Fruit fly (Drosophila melanogaster) whole organism, embryonic: Measurements from ENCODE around the gene Ccn.
A peak's percentile ranks its signal among the peaks of the same experiment; 100 is the strongest.

Source experiments
- BtbVII ChIP-seq: fragments of 200-800 bp; sonication (Bioruptor generic); optimal IDR thresholded peaks from 3 replicates; lab custom pipeline; 2017; ENCODE audit warnings: missing biosample characterization, mild to moderate bottlenecking, missing genetic modification characterization
- CG10366 ChIP-seq: fragments of 200-800 bp; sonication (Bioruptor generic); IDR thresholded peaks from 2 replicates; pipeline ENCODE4 v1.3.6; 2022; ENCODE audit warnings: missing biosample characterization, missing genetic modification characterization
- CG11247 ChIP-seq: fragments of 200-800 bp; sonication (Bioruptor generic); IDR thresholded peaks from 2 replicates; pipeline ENCODE4 v1.3.6; 2022; ENCODE audit warnings: missing biosample characterization, missing genetic modification characterization
- CG11456 ChIP-seq: fragments of 200-800 bp; sonication (Bioruptor generic); IDR thresholded peaks from 3 replicates; pipeline ENCODE4 v1.3.6; 2022; ENCODE audit warnings: missing biosample characterization, missing genetic modification characterization
- CG11560 ChIP-seq: fragments of 200-800 bp; sonication (Bioruptor generic); IDR thresholded peaks from 3 replicates; pipeline ENCODE4 v1.3.6; 2022; ENCODE audit warnings: missing biosample characterization, missing genetic modification characterization
- CG11723 ChIP-seq: fragments of 200-800 bp; sonication (Bioruptor generic); optimal IDR thresholded peaks from 2 replicates; lab custom pipeline; 2017; ENCODE audit warnings: missing biosample characterization, mild to moderate bottlenecking, missing genetic modification characterization
- CG12071 ChIP-seq: fragments of 200-800 bp; sonication (Bioruptor generic); optimal IDR thresholded peaks from 3 replicates; lab custom pipeline; 2018; ENCODE audit warnings: missing biosample characterization, mild to moderate bottlenecking, missing genetic modification characterization
- CG12391 ChIP-seq: fragments of 200-800 bp; sonication (Bioruptor generic); optimal IDR thresholded peaks from 3 replicates; lab custom pipeline; 2018; ENCODE audit warnings: missing biosample characterization, mild to moderate bottlenecking, missing genetic modification characterization, moderate library complexity
- CG13424 ChIP-seq: fragments of 200-800 bp; sonication (Bioruptor generic); optimal IDR thresholded peaks from 2 replicates; lab custom pipeline; 2019; ENCODE audit warnings: missing biosample characterization, mild to moderate bottlenecking, missing genetic modification characterization, moderate library complexity
- CG13775 ChIP-seq: fragments of 200-800 bp; sonication (Bioruptor generic); optimal IDR thresholded peaks from 3 replicates; lab custom pipeline; 2017; ENCODE audit warnings: missing biosample characterization, mild to moderate bottlenecking, missing genetic modification characterization
- CG16863 ChIP-seq: fragments of 200-800 bp; sonication (Bioruptor generic); optimal IDR thresholded peaks from 3 replicates; lab custom pipeline; 2016; ENCODE audit warnings: missing biosample characterization, missing genetic modification characterization
- CG17328 ChIP-seq: fragments of 200-800 bp; sonication (Bioruptor generic); IDR thresholded peaks from 2 replicates; pipeline ENCODE4 v1.3.6; 2022; ENCODE audit warnings: missing biosample characterization, missing genetic modification characterization
- CG1792 ChIP-seq: fragments of 200-800 bp; sonication (Bioruptor generic); optimal IDR thresholded peaks from 2 replicates; lab custom pipeline; 2016; ENCODE audit warnings: missing biosample characterization, missing genetic modification characterization
- CG2120 ChIP-seq: fragments of 200-800 bp; sonication (Bioruptor generic); optimal IDR thresholded peaks from 3 replicates; lab custom pipeline; 2016; ENCODE audit warnings: missing biosample characterization, missing genetic modification characterization
- CG34224 ChIP-seq: fragments of 200-800 bp; sonication (Bioruptor generic); IDR thresholded peaks from 3 replicates; pipeline ENCODE4 v1.3.6; 2022; ENCODE audit warnings: missing biosample characterization, missing genetic modification characterization; ENCODE audit not compliant: partially characterized antibody
- CG3847 ChIP-seq: fragments of 200-800 bp; sonication (Bioruptor generic); IDR thresholded peaks from 2 replicates; pipeline ENCODE4 v1.3.6; 2022; ENCODE audit warnings: missing biosample characterization, missing genetic modification characterization
- CG4404 ChIP-seq: fragments of 200-800 bp; sonication (Bioruptor generic); IDR thresholded peaks from 2 replicates; pipeline ENCODE4 v1.3.6; 2022; ENCODE audit warnings: missing biosample characterization, missing genetic modification characterization
- CG6175 ChIP-seq: fragments of 200-800 bp; sonication (Bioruptor generic); IDR thresholded peaks from 3 replicates; pipeline ENCODE4 v1.3.6; 2022; ENCODE audit warnings: missing biosample characterization, missing genetic modification characterization
- CG7786 ChIP-seq: fragments of 200-800 bp; sonication (Bioruptor generic); optimal IDR thresholded peaks from 2 replicates; lab custom pipeline; 2016; ENCODE audit warnings: missing biosample characterization, missing genetic modification characterization
- CG8290 ChIP-seq, 3 experiments: fragments of 200-800 bp; sonication (Bioruptor generic); optimal IDR thresholded peaks; 2 replicates each; lab custom pipeline; 2016 to 2019; ENCODE audit warnings: missing biosample characterization in 3 of 3, missing genetic modification characterization in 3 of 3, mild to moderate bottlenecking in 2 of 3, moderate library complexity in 1 of 3
- CG8388 ChIP-seq: fragments of 200-800 bp; sonication (Bioruptor generic); optimal IDR thresholded peaks from 2 replicates; lab custom pipeline; 2019; ENCODE audit warnings: missing biosample characterization, mild to moderate bottlenecking, missing genetic modification characterization, moderate library complexity
- CG8765 ChIP-seq: fragments of 200-800 bp; sonication (Bioruptor generic); IDR thresholded peaks from 2 replicates; pipeline ENCODE4 v1.3.6; 2022; ENCODE audit warnings: missing biosample characterization, missing genetic modification characterization
- CG9609 ChIP-seq: fragments of 200-800 bp; sonication (Bioruptor generic); optimal IDR thresholded peaks from 3 replicates; lab custom pipeline; 2016; ENCODE audit warnings: missing biosample characterization, missing genetic modification characterization
- D19B ChIP-seq: fragments of 200-800 bp; sonication (Bioruptor generic); optimal IDR thresholded peaks from 2 replicates; lab custom pipeline; 2017; ENCODE audit warnings: missing biosample characterization, mild to moderate bottlenecking, missing genetic modification characterization
- Dek ChIP-seq: fragments of 200-800 bp; sonication (Bioruptor generic); optimal IDR thresholded peaks from 3 replicates; lab custom pipeline; 2019; ENCODE audit warnings: missing biosample characterization, mild to moderate bottlenecking, missing genetic modification characterization, moderate library complexity
- Doc2 ChIP-seq: fragments of 200-800 bp; sonication (Bioruptor generic); IDR thresholded peaks from 2 replicates; pipeline ENCODE4 v1.3.6; 2022; ENCODE audit warnings: missing biosample characterization, missing genetic modification characterization
- Ets97D ChIP-seq: fragments of 200-800 bp; sonication (Bioruptor generic); optimal IDR thresholded peaks from 3 replicates; lab custom pipeline; 2016; ENCODE audit warnings: missing biosample characterization, missing genetic modification characterization
- Fer2 ChIP-seq: fragments of 200-800 bp; sonication (Bioruptor generic); optimal IDR thresholded peaks from 2 replicates; lab custom pipeline; 2018; ENCODE audit warnings: missing biosample characterization, mild to moderate bottlenecking, missing genetic modification characterization, moderate library complexity
- HLH4C ChIP-seq: fragments of 200-800 bp; sonication (Bioruptor generic); IDR thresholded peaks from 3 replicates; pipeline ENCODE4 v1.3.6; 2022; ENCODE audit warnings: missing biosample characterization, missing genetic modification characterization; ENCODE audit not compliant: partially characterized antibody
- Opbp ChIP-seq: fragments of 200-800 bp; sonication (Bioruptor generic); IDR thresholded peaks from 3 replicates; pipeline ENCODE4 v1.3.6; 2022; ENCODE audit warnings: missing biosample characterization, missing genetic modification characterization; ENCODE audit not compliant: partially characterized antibody
- Optix ChIP-seq: fragments of 200-800 bp; sonication (Bioruptor generic); IDR thresholded peaks from 3 replicates; pipeline ENCODE4 v1.3.6; 2022; ENCODE audit warnings: missing biosample characterization, missing genetic modification characterization
- Pdp1 ChIP-seq, 2 experiments: fragments of 200-800 bp; sonication (Bioruptor generic); optimal IDR thresholded peaks; 3 replicates each; lab custom pipeline; 2016; ENCODE audit warnings: missing biosample characterization in 2 of 2, missing genetic modification characterization in 2 of 2, mild to moderate bottlenecking in 1 of 2, moderate library complexity in 1 of 2
- Tbp ChIP-seq: fragments of >200 bp; optimal IDR thresholded peaks from 2 replicates; lab custom pipeline; 2018; ENCODE audit warnings: missing biosample characterization, missing genetic modification characterization
- Trl ChIP-seq, 3 experiments: fragments of >200 bp in 2 of 3; fragments of 200-800 bp in 1 of 3; sonication (Bioruptor generic) in 1 of 3; optimal IDR thresholded peaks; 2 replicates in 1 of 3; 3 replicates in 2 of 3; lab custom pipeline; 2016 to 2017; ENCODE audit warnings: missing biosample characterization in 1 of 3, missing genetic modification characterization in 1 of 3
- abd-A ChIP-seq: fragments of 200-800 bp; sonication (Bioruptor generic); optimal IDR thresholded peaks from 3 replicates; lab custom pipeline; 2019; ENCODE audit warnings: missing biosample characterization, mild to moderate bottlenecking, missing genetic modification characterization, moderate library complexity
- aop ChIP-seq: fragments of 200-800 bp; sonication (Bioruptor generic); IDR thresholded peaks from 2 replicates; pipeline ENCODE4 v1.3.6; 2022; ENCODE audit warnings: missing biosample characterization, missing genetic modification characterization
- ash1 ChIP-seq: fragments of 200-800 bp; sonication (Bioruptor generic); optimal IDR thresholded peaks from 2 replicates; lab custom pipeline; 2018; ENCODE audit warnings: missing biosample characterization, mild to moderate bottlenecking, missing genetic modification characterization
- bbx ChIP-seq: fragments of 200-800 bp; sonication (Bioruptor generic); IDR thresholded peaks from 2 replicates; pipeline ENCODE4 v1.3.6; 2022; ENCODE audit warnings: missing biosample characterization, missing genetic modification characterization; ENCODE audit not compliant: partially characterized antibody
- corto ChIP-seq: fragments of 200-800 bp; sonication (Bioruptor generic); optimal IDR thresholded peaks from 2 replicates; lab custom pipeline; 2016; ENCODE audit warnings: missing biosample characterization, mild to moderate bottlenecking, missing genetic modification characterization, moderate library complexity
- fru ChIP-seq: fragments of >200 bp; optimal IDR thresholded peaks from 2 replicates; lab custom pipeline; 2017
- fu2 ChIP-seq: fragments of 200-800 bp; sonication (Bioruptor generic); optimal IDR thresholded peaks from 2 replicates; lab custom pipeline; 2016; ENCODE audit warnings: missing biosample characterization, missing genetic modification characterization
- grn ChIP-seq: fragments of 200-800 bp; sonication (Bioruptor generic); optimal IDR thresholded peaks from 3 replicates; lab custom pipeline; 2017; ENCODE audit warnings: missing biosample characterization, missing genetic modification characterization
- gro ChIP-seq: fragments of 200-800 bp; sonication (Bioruptor generic); optimal IDR thresholded peaks from 2 replicates; lab custom pipeline; 2016; ENCODE audit warnings: missing biosample characterization, missing genetic modification characterization
- lab ChIP-seq: fragments of 200-800 bp; sonication (Bioruptor generic); optimal IDR thresholded peaks from 3 replicates; lab custom pipeline; 2017; ENCODE audit warnings: missing biosample characterization, missing genetic modification characterization, mild to moderate bottlenecking, moderate library complexity, missing genetic modification reagents
- mirr ChIP-seq: fragments of 200-800 bp; sonication (Bioruptor generic); optimal IDR thresholded peaks from 3 replicates; lab custom pipeline; 2018; ENCODE audit warnings: missing biosample characterization, mild to moderate bottlenecking, missing genetic modification characterization
- pfk ChIP-seq: fragments of 200-800 bp; sonication (Bioruptor generic); optimal IDR thresholded peaks from 2 replicates; lab custom pipeline; 2018; ENCODE audit warnings: missing biosample characterization, mild to moderate bottlenecking, missing genetic modification characterization, moderate library complexity
- sim ChIP-seq: fragments of 200-800 bp; sonication (Bioruptor generic); IDR thresholded peaks from 2 replicates; pipeline ENCODE4 v1.3.6; 2022; ENCODE audit warnings: missing biosample characterization, missing genetic modification characterization
- stwl ChIP-seq: fragments of 200-800 bp; sonication (Bioruptor generic); optimal IDR thresholded peaks from 3 replicates; lab custom pipeline; 2018; ENCODE audit warnings: missing biosample characterization, mild to moderate bottlenecking, missing genetic modification characterization, moderate library complexity
- wek ChIP-seq: fragments of 200-800 bp; sonication (Bioruptor generic); optimal IDR thresholded peaks from 3 replicates; lab custom pipeline; 2018; ENCODE audit warnings: missing biosample characterization, mild to moderate bottlenecking, missing genetic modification characterization, moderate library complexity

The Ccn gene

dm6 chr3L:17739627-17740026 is 49.8 kb downstream of the Ccn start (continued):
- TF ChIP-seq Fer2, result no peak
- TF ChIP-seq stwl (tag; lab: Kevin White, UChicago), result peak; percentile 13
- TF ChIP-seq Dek (tag; lab: Kevin White, UChicago), result no peak
- peak; percentile 44 for TF ChIP-seq CG8290 (GFP tag; optimal IDR thresholded peaks at IDR 0.05; lab: Kevin White, UChicago)
- TF ChIP-seq CG8290 (tag; optimal IDR thresholded peaks at IDR 0.05; lab: Kevin White, UChicago), result peak; percentile 38 to 78
- no peak for TF ChIP-seq wek (GFP tag; lab: Kevin White, UChicago)
- no peak for TF ChIP-seq fu2

- TF ChIP-seq CG3847 (GFP tag; lab: Robert Waterston, UW), result no peak
- no peak for TF ChIP-seq CG9609 (GFP tag; lab: Kevin White, UChicago)
- 0 out of 2 replicates have a peak, but pooled peaks have one; percentile 11 for TF ChIP-seq sim (GFP tag; lab: Robert Waterston, UW)
- TF ChIP-seq Doc2 (GFP tag; lab: Robert Waterston, UW), result no peak
- TF ChIP-seq Optix (GFP tag; lab: Robert Waterston, UW), result no peak
- no peak for TF ChIP-seq Tbp
- TF ChIP-seq bbx, result no peak
- TF ChIP-seq CG8388, result no peak
- TF ChIP-seq HLH4C (GFP tag; lab: Robert Waterston, UW), result no peak
- TF ChIP-seq CG10366 (GFP tag; lab: Robert Waterston, UW), result no peak
- TF ChIP-seq CG2120 (GFP tag; lab: Kevin White, UChicago), result no peak
- no peak for TF ChIP-seq ash1
- no peak for TF ChIP-seq CG11560 (tag; lab: Robert Waterston, UW)
- TF ChIP-seq CG12071, result peak; percentile 51
- no peak for TF ChIP-seq corto (GFP tag; lab: Kevin White, UChicago)
- TF ChIP-seq CG4404, result no peak
- TF ChIP-seq Pdp1 (GFP tag; optimal IDR thresholded peaks at IDR 0.05; lab: Kevin White, UChicago), result no peak
- no peak for TF ChIP-seq CG6175 (GFP tag; lab: Robert Waterston, UW)
- TF ChIP-seq gro (GFP tag; lab: Kevin White, UChicago), result no peak
- no peak for TF ChIP-seq abd-A (tag; lab: Kevin White, UChicago)
- no peak for TF ChIP-seq Ets97D (GFP tag; lab: Kevin White, UChicago)
- TF ChIP-seq CG12391, result no peak
- TF ChIP-seq CG13424 (tag; lab: Kevin White, UChicago), result peak; percentile 16
- no peak for TF ChIP-seq CG11247
- no peak for TF ChIP-seq CG16863 (GFP tag; lab: Kevin White, UChicago)
- no peak for TF ChIP-seq CG11723 (GFP tag; lab: Kevin White, UChicago)
- no peak for TF ChIP-seq CG13775 (GFP tag; lab: Kevin White, UChicago)
- no peak for TF ChIP-seq aop (GFP tag; lab: Robert Waterston, UW)
- no peak for TF ChIP-seq CG8765 (GFP tag; lab: Robert Waterston, UW)
- TF ChIP-seq CG11456 (GFP tag; lab: Robert Waterston, UW), result no peak
- no peak for TF ChIP-seq pfk (GFP tag; lab: Kevin White, UChicago)
- peak; percentile 75 to 84 for TF ChIP-seq Trl (optimal IDR thresholded peaks at IDR 0.05; lab: Kevin White, UChicago)
- no peak for TF ChIP-seq Trl (GFP tag; optimal IDR thresholded peaks at IDR 0.05; lab: Kevin White, UChicago)
- peak; percentile 44 for TF ChIP-seq lab
- TF ChIP-seq Opbp, result no peak
- TF ChIP-seq CG17328 (GFP tag; lab: Robert Waterston, UW), result no peak
- no peak for TF ChIP-seq CG7786 (GFP tag; lab: Kevin White, UChicago)
- TF ChIP-seq mirr (GFP tag; lab: Kevin White, UChicago), result peak; percentile 60
- peak; percentile 69 for TF ChIP-seq grn (GFP tag; lab: Kevin White, UChicago)
- no peak for TF ChIP-seq fru
- TF ChIP-seq Dek (tag; lab: Kevin White, UChicago), result no peak
- TF ChIP-seq CG1792 (GFP tag; lab: Kevin White, UChicago), result no peak
- peak; percentile 31 for TF ChIP-seq BtbVII
- no peak for TF ChIP-seq D19B (GFP tag; lab: Kevin White, UChicago)
- 0 out of 3 replicates have a peak, but pooled peaks have one; percentile 22 for TF ChIP-seq CG34224 (GFP tag; lab: Robert Waterston, UW)
Measured at dm6 chr3L:17740471-17740870, 50.7 kb downstream of the Ccn start, which contains the start of gene CG7460. TSS of gene CG7460 (plus strand) at chr3L:17740540.
